Fruit fly (Drosophila melanogaster) whole organism, embryonic: ENCODE measurements around the gene CG13248.

Experiments
- Atf6 ChIP-seq: fragments of 200-800 bp; sonication (Bioruptor generic); IDR thresholded peaks from 2 replicates; pipeline ENCODE4 v1.3.6; 2022; ENCODE audit warnings: missing biosample characterization, missing genetic modification characterization
- Blimp-1 ChIP-seq: fragments of 200-800 bp; sonication (Bioruptor generic); optimal IDR thresholded peaks from 3 replicates; lab custom pipeline; 2018; ENCODE audit warnings: missing biosample characterization, missing genetic modification characterization, mild to moderate bottlenecking, moderate library complexity, missing genetic modification reagents
- BtbVII ChIP-seq: fragments of 200-800 bp; sonication (Bioruptor generic); optimal IDR thresholded peaks from 3 replicates; lab custom pipeline; 2017; ENCODE audit warnings: missing biosample characterization, mild to moderate bottlenecking, missing genetic modification characterization
- CG10366 ChIP-seq: fragments of 200-800 bp; sonication (Bioruptor generic); IDR thresholded peaks from 2 replicates; pipeline ENCODE4 v1.3.6; 2022; ENCODE audit warnings: missing biosample characterization, missing genetic modification characterization
- CG10543 ChIP-seq: fragments of 200-800 bp; sonication (Bioruptor generic); optimal IDR thresholded peaks from 3 replicates; lab custom pipeline; 2017; ENCODE audit warnings: missing biosample characterization, mild to moderate bottlenecking, missing genetic modification characterization, moderate library complexity
- CG12155 ChIP-seq: fragments of 200-800 bp; sonication (Bioruptor generic); optimal IDR thresholded peaks from 3 replicates; lab custom pipeline; 2016; ENCODE audit warnings: missing biosample characterization, missing genetic modification characterization
- CG13296 ChIP-seq: fragments of 200-800 bp; sonication (Bioruptor generic); optimal IDR thresholded peaks from 3 replicates; lab custom pipeline; 2018; ENCODE audit warnings: missing biosample characterization, mild to moderate bottlenecking, missing genetic modification characterization
- CG13624 ChIP-seq: fragments of 200-800 bp; sonication (Bioruptor generic); optimal IDR thresholded peaks from 2 replicates; lab custom pipeline; 2016; ENCODE audit warnings: missing biosample characterization, missing genetic modification characterization
- CG13775 ChIP-seq: fragments of 200-800 bp; sonication (Bioruptor generic); optimal IDR thresholded peaks from 3 replicates; lab custom pipeline; 2017; ENCODE audit warnings: missing biosample characterization, mild to moderate bottlenecking, missing genetic modification characterization
- CG15479 ChIP-seq: fragments of 200-800 bp; sonication (Bioruptor generic); optimal IDR thresholded peaks from 3 replicates; lab custom pipeline; 2019; ENCODE audit warnings: missing biosample characterization, mild to moderate bottlenecking, missing genetic modification characterization, moderate library complexity
- CG1603 ChIP-seq: fragments of 200-800 bp; sonication (Bioruptor generic); optimal IDR thresholded peaks from 2 replicates; lab custom pipeline; 2019; ENCODE audit warnings: missing biosample characterization, mild to moderate bottlenecking, missing genetic modification characterization, moderate library complexity
- CG16813 ChIP-seq: fragments of 200-800 bp; sonication (Bioruptor generic); IDR thresholded peaks from 3 replicates; pipeline ENCODE4 v1.3.6; 2022; ENCODE audit warnings: missing biosample characterization, missing genetic modification characterization; ENCODE audit not compliant: partially characterized antibody
- CG1792 ChIP-seq: fragments of 200-800 bp; sonication (Bioruptor generic); optimal IDR thresholded peaks from 2 replicates; lab custom pipeline; 2016; ENCODE audit warnings: missing biosample characterization, missing genetic modification characterization
- CG18476 ChIP-seq: fragments of 200-800 bp; sonication (Bioruptor generic); optimal IDR thresholded peaks from 2 replicates; lab custom pipeline; 2016; ENCODE audit warnings: missing biosample characterization, mild to moderate bottlenecking, missing genetic modification characterization
- CG2199 ChIP-seq: fragments of 200-800 bp; sonication (Bioruptor generic); IDR thresholded peaks from 3 replicates; pipeline ENCODE4 v1.3.6; 2022; ENCODE audit warnings: missing biosample characterization, missing genetic modification characterization
- CG4707 ChIP-seq: fragments of 200-800 bp; sonication (Bioruptor generic); optimal IDR thresholded peaks from 2 replicates; lab custom pipeline; 2018; ENCODE audit warnings: missing biosample characterization, mild to moderate bottlenecking, missing genetic modification characterization, moderate library complexity
- CG6689 ChIP-seq: fragments of 200-800 bp; sonication (Bioruptor generic); IDR thresholded peaks from 2 replicates; pipeline ENCODE4 v1.3.6; 2022; ENCODE audit warnings: missing biosample characterization, missing genetic modification characterization
- CG7271 ChIP-seq: fragments of 200-800 bp; sonication (Bioruptor generic); optimal IDR thresholded peaks from 2 replicates; lab custom pipeline; 2018; ENCODE audit warnings: missing biosample characterization, mild to moderate bottlenecking, missing genetic modification characterization, moderate library complexity
- CG9727 ChIP-seq: fragments of 200-800 bp; sonication (Bioruptor generic); optimal IDR thresholded peaks from 3 replicates; lab custom pipeline; 2017; ENCODE audit warnings: missing biosample characterization, mild to moderate bottlenecking, missing genetic modification characterization
- D19A ChIP-seq: fragments of 200-800 bp; optimal IDR thresholded peaks from 3 replicates; lab custom pipeline; 2019; ENCODE audit warnings: missing biosample characterization, mild to moderate bottlenecking, missing genetic modification characterization, moderate library complexity
- Ets65A ChIP-seq: fragments of 200-800 bp; sonication (Bioruptor generic); peaks from one replicate; lab custom pipeline; 2016; ENCODE audit warnings: missing biosample characterization, missing genetic modification characterization
- HLHmδ ChIP-seq: fragments of 200-800 bp; sonication (Bioruptor generic); optimal IDR thresholded peaks from 2 replicates; lab custom pipeline; 2018; ENCODE audit warnings: missing biosample characterization, mild to moderate bottlenecking, missing genetic modification characterization, moderate library complexity
- Kr ChIP-seq: fragments of 200-800 bp; sonication (Bioruptor generic); optimal IDR thresholded peaks from 2 replicates; lab custom pipeline; 2017; ENCODE audit warnings: missing biosample characterization, mild to moderate bottlenecking, missing genetic modification characterization
- Lhr ChIP-seq: fragments of 200-800 bp; sonication (Bioruptor generic); optimal IDR thresholded peaks from 3 replicates; lab custom pipeline; 2017; ENCODE audit warnings: mild to moderate bottlenecking, missing biosample characterization, missing genetic modification reagents, missing genetic modification characterization
- Med ChIP-seq: fragments of 200-800 bp; sonication (Bioruptor generic); peaks from one replicate; lab custom pipeline; 2016; ENCODE audit warnings: missing biosample characterization, missing genetic modification characterization, mild to moderate bottlenecking, inconsistent platforms, moderate library complexity
- Nf-YC ChIP-seq: fragments of 200-800 bp; optimal IDR thresholded peaks from 3 replicates; lab custom pipeline; 2019; ENCODE audit warnings: missing biosample characterization, mild to moderate bottlenecking, missing genetic modification characterization, moderate library complexity
- NfI ChIP-seq: fragments of 200-800 bp; sonication (Bioruptor generic); optimal IDR thresholded peaks from 3 replicates; lab custom pipeline; 2018; ENCODE audit warnings: missing biosample characterization, mild to moderate bottlenecking, missing genetic modification characterization, moderate library complexity
- Sry-β ChIP-seq: fragments of 200-800 bp; sonication (Bioruptor generic); optimal IDR thresholded peaks from 2 replicates; lab custom pipeline; 2018; ENCODE audit warnings: missing biosample characterization, mild to moderate bottlenecking, missing genetic modification characterization, moderate library complexity
- ab ChIP-seq: fragments of 200-800 bp; sonication (Bioruptor generic); optimal IDR thresholded peaks from 2 replicates; lab custom pipeline; 2016; ENCODE audit warnings: missing biosample characterization, missing genetic modification characterization
- chif ChIP-seq, 2 experiments: fragments of 200-800 bp; sonication (Bioruptor generic); optimal IDR thresholded peaks; 3 replicates each; lab custom pipeline; 2016; ENCODE audit warnings: missing biosample characterization in 2 of 2, missing genetic modification characterization in 2 of 2
- chinmo ChIP-seq: fragments of 200-800 bp; sonication (Bioruptor generic); IDR thresholded peaks from 4 replicates; pipeline ENCODE4 v1.3.6; 2022; ENCODE audit warnings: missing biosample characterization, missing genetic modification characterization; ENCODE audit not compliant: partially characterized antibody
- ci ChIP-seq: fragments of 200-800 bp; sonication (Bioruptor generic); IDR thresholded peaks from 3 replicates; pipeline ENCODE4 v1.3.6; 2022; ENCODE audit warnings: missing biosample characterization, missing genetic modification characterization
- crc ChIP-seq: fragments of 200-800 bp; sonication (Bioruptor generic); optimal IDR thresholded peaks from 2 replicates; lab custom pipeline; 2016; ENCODE audit warnings: missing biosample characterization, missing genetic modification characterization
- eve ChIP-seq, 2 experiments: fragments of >200 bp; optimal IDR thresholded peaks; 2 replicates each; lab custom pipeline; 2017; ENCODE audit warnings: missing biosample characterization in 2 of 2, missing genetic modification characterization in 2 of 2
- fd3F ChIP-seq: fragments of 200-800 bp; sonication (Bioruptor generic); optimal IDR thresholded peaks from 2 replicates; lab custom pipeline; 2018; ENCODE audit warnings: missing biosample characterization, mild to moderate bottlenecking, missing genetic modification characterization, moderate library complexity
- fd96Cb ChIP-seq: fragments of 200-800 bp; sonication (Bioruptor generic); optimal IDR thresholded peaks from 2 replicates; lab custom pipeline; 2018; ENCODE audit warnings: missing biosample characterization, mild to moderate bottlenecking, missing genetic modification characterization, moderate library complexity
- gem ChIP-seq: fragments of 200-800 bp; sonication (Bioruptor generic); optimal IDR thresholded peaks from 2 replicates; lab custom pipeline; 2019; ENCODE audit warnings: missing biosample characterization, mild to moderate bottlenecking, missing genetic modification characterization, moderate library complexity
- gfzf ChIP-seq: fragments of 200-800 bp; sonication (Bioruptor generic); optimal IDR thresholded peaks from 2 replicates; lab custom pipeline; 2016; ENCODE audit warnings: missing biosample characterization, mild to moderate bottlenecking, missing genetic modification characterization, moderate library complexity
- hkb ChIP-seq, 2 experiments: fragments of 200-800 bp in 1 of 2; fragments of >200 bp in 1 of 2; sonication (Bioruptor generic) in 1 of 2; IDR thresholded peaks in 1 of 2; optimal IDR thresholded peaks in 1 of 2; 2 replicates each; pipeline versions ENCODE4 v1.3.6 to Lab custom; 2017 to 2022; ENCODE audit warnings: missing biosample characterization in 1 of 2, missing genetic modification characterization in 1 of 2
- ken ChIP-seq: fragments of 200-800 bp; sonication (Bioruptor generic); IDR thresholded peaks from 3 replicates; pipeline ENCODE4 v1.3.6; 2022; ENCODE audit warnings: missing biosample characterization, missing genetic modification characterization
- nerfin-1 ChIP-seq: fragments of 200-800 bp; sonication (Bioruptor generic); optimal IDR thresholded peaks from 3 replicates; lab custom pipeline; 2019; ENCODE audit warnings: missing biosample characterization, mild to moderate bottlenecking, missing genetic modification characterization, moderate library complexity
- row ChIP-seq: fragments of 200-800 bp; sonication (Bioruptor generic); IDR thresholded peaks from 3 replicates; pipeline ENCODE4 v1.3.6; 2022; ENCODE audit warnings: missing biosample characterization, missing genetic modification characterization
- scrt ChIP-seq: fragments of 200-800 bp; sonication (Bioruptor generic); optimal IDR thresholded peaks from 2 replicates; lab custom pipeline; 2018; ENCODE audit warnings: missing biosample characterization, mild to moderate bottlenecking, missing genetic modification characterization, moderate library complexity
- sens ChIP-seq: fragments of 200-800 bp; sonication (Bioruptor generic); peaks from one replicate; lab custom pipeline; 2016; ENCODE audit warnings: missing biosample characterization, missing genetic modification characterization
- sqz ChIP-seq: fragments of 200-800 bp; sonication (Bioruptor generic); optimal IDR thresholded peaks from 3 replicates; lab custom pipeline; 2018; ENCODE audit warnings: missing biosample characterization, mild to moderate bottlenecking, missing genetic modification characterization
- tup ChIP-seq: fragments of 200-800 bp; sonication (Bioruptor generic); optimal IDR thresholded peaks from 2 replicates; lab custom pipeline; 2016; ENCODE audit warnings: missing biosample characterization, mild to moderate bottlenecking, missing genetic modification characterization, moderate library complexity
- wor ChIP-seq: fragments of 200-800 bp; sonication (Bioruptor generic); IDR thresholded peaks from 2 replicates; pipeline ENCODE4 v1.3.6; 2022; ENCODE audit warnings: missing biosample characterization, missing genetic modification characterization
- zfh1 ChIP-seq: fragments of 200-800 bp; sonication (Bioruptor generic); IDR thresholded peaks from 3 replicates; pipeline ENCODE4 v1.3.6; 2022; ENCODE audit warnings: missing biosample characterization, missing genetic modification characterization

CG13248 gene

DNA sequence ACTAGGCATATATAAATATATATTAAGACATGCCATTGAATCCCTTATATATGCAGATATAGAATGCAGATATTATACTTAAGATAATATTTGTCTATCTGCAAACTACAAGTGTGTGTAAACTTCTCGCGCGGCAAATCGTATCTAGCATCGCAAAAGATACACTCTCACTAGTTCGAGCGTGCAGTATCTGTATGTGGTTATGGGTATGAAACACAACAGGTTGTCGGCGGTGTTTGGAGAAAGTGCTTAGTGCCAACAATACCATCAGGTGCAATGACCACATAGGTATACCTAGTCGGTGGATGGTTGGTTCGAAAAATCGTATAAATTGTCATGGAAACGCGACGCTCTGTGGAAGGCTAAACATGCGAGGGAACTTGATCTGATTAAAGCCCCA lies 5.9 kb downstream of the CG13248 start:
- TF ChIP-seq chif (GFP tag; optimal IDR thresholded peaks at IDR 0.05; lab: Kevin White, UChicago): no peak
- TF ChIP-seq scrt: no peak
- no peak for TF ChIP-seq CG7271 (tag; lab: Kevin White, UChicago)
- TF ChIP-seq Kr (GFP tag; lab: Kevin White, UChicago): no peak
- no peak for TF ChIP-seq CG12155 (GFP tag; lab: Kevin White, UChicago)
- TF ChIP-seq Med (GFP tag; lab: Kevin White, UChicago): peak; percentile 20
- TF ChIP-seq Sry-β: no peak
- peak; percentile 93 for TF ChIP-seq Blimp-1
- TF ChIP-seq crc: no peak
- no peak for TF ChIP-seq tup (GFP tag; lab: Kevin White, UChicago)
- TF ChIP-seq CG10366: no peak
- no peak for TF ChIP-seq CG10543 (GFP tag; lab: Kevin White, UChicago)
- TF ChIP-seq hkb (optimal IDR thresholded peaks at IDR 0.05; lab: Kevin White, UChicago): no peak
- TF ChIP-seq hkb (GFP tag; IDR thresholded peaks at IDR 0.05; lab: Robert Waterston, UW): no peak
- peak; percentile 69; the same call in 1 of the 3 replicates for TF ChIP-seq CG2199 (GFP tag; lab: Robert Waterston, UW)
- peak; percentile 9; the same call in 1 of the 3 replicates for TF ChIP-seq ci (GFP tag; lab: Robert Waterston, UW)
- 0 out of 3 replicates have a peak, but pooled peaks have one; percentile 22 for TF ChIP-seq ken (GFP tag; lab: Robert Waterston, UW)
- TF ChIP-seq nerfin-1: no peak
- no peak for TF ChIP-seq Atf6
- TF ChIP-seq CG15479 (GFP tag; lab: Kevin White, UChicago): peak; percentile 21
- peak; percentile 5 for TF ChIP-seq HLHmδ (GFP tag; lab: Kevin White, UChicago)
- TF ChIP-seq BtbVII (GFP tag; lab: Kevin White, UChicago): no peak
- TF ChIP-seq, all 482 proteins: peak for 7

DNA sequence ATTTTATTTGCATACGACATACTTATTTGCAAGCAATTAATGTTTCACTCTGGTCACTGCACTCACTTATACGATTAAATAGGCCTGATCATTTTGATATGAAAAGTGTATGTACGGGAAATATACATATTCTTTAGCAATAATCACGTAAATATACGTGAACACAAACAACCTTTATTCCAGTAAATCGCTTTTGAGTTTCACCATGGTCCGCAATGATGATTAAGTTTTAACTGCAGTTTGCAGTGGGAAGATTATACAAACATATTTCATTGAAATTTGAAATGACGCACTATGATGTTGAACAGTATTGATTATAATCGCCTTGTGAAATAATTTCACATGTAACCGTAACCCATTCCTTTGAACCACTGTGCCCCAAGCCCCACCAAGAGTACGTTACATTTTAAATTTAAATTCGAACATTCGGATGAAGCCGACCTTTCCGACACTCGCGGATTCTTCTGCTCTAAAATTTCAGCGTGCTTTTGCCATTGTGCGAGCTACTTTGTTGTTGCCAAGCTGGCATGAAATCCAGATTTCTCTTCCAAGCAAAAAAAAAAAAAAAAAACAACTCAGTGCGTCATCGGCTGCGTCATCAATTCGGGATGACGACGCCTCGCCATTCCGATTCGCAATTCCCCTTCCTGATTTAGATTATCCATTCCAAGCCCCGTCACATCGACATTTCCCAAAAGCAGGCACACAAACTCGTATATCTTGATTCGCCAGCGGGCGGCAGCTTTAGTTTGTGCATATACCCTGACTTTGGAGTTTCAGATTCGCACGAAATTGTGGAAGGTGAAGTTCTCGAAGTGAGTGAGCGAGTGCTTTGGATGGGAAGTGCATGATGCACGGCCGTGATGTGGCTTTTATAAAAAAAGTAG lies 6.6 kb downstream of the CG13248 start:
- no peak for TF ChIP-seq fd96Cb (tag; lab: Kevin White, UChicago)
- TF ChIP-seq ab: no peak
- no peak for TF ChIP-seq CG4707 (GFP tag; lab: Kevin White, UChicago)
- TF ChIP-seq wor (GFP tag; lab: Robert Waterston, UW): no peak
- peak; percentile 20; the same call in 1 of the 2 replicates for TF ChIP-seq CG6689 (GFP tag; lab: Robert Waterston, UW)
- TF ChIP-seq CG13624: peak; percentile 26
- no peak for TF ChIP-seq zfh1 (GFP tag; lab: Robert Waterston, UW)
- peak; percentile 69 for TF ChIP-seq sens (GFP tag; lab: Kevin White, UChicago)
- 0 out of 3 replicates have a peak, but pooled peaks have one; percentile 32 for TF ChIP-seq CG16813 (GFP tag; lab: Robert Waterston, UW)
- TF ChIP-seq Med (GFP tag; lab: Kevin White, UChicago): peak; percentile 68
- peak; percentile 9 for TF ChIP-seq gem (tag; lab: Kevin White, UChicago)
- peak in 1 of 2 experiments; percentile 48 for TF ChIP-seq eve (GFP tag; optimal IDR thresholded peaks at IDR 0.05; lab: Kevin White, UChicago)
- TF ChIP-seq D19A (tag; lab: Kevin White, UChicago): peak; percentile 17
- no peak for TF ChIP-seq CG13296 (GFP tag; lab: Kevin White, UChicago)
- TF ChIP-seq gfzf: no peak
- TF ChIP-seq CG18476: no peak
- peak; percentile 48 for TF ChIP-seq Ets65A (GFP tag; lab: Kevin White, UChicago)
- TF ChIP-seq Nf-YC (tag; lab: Kevin White, UChicago): no peak
- no peak for TF ChIP-seq Lhr (GFP tag; lab: Kevin White, UChicago)
- TF ChIP-seq CG1792 (GFP tag; lab: Kevin White, UChicago): no peak
- TF ChIP-seq CG1603 (tag; lab: Kevin White, UChicago): peak; percentile 23
- peak; percentile 9 for TF ChIP-seq sqz (GFP tag; lab: Kevin White, UChicago)
- TF ChIP-seq chinmo (GFP tag; lab: Robert Waterston, UW): peak; percentile 66; the same call in 1 of the 4 replicates
- TF ChIP-seq fd3F: no peak
- TF ChIP-seq CG9727 (GFP tag; lab: Kevin White, UChicago): peak; percentile 22
- TF ChIP-seq row (GFP tag; lab: Robert Waterston, UW): peak; percentile 27; the same call in 1 of the 3 replicates
- TF ChIP-seq NfI (GFP tag; lab: Kevin White, UChicago): no peak
- peak; percentile 15 for TF ChIP-seq CG13775 (GFP tag; lab: Kevin White, UChicago)
